Fruit fly (Drosophila melanogaster): ENCODE measurements around the gene CG6511.

dm6 chr3L:8697862-8698261, 23.3 kb upstream of the CG6511 start:
- TF ChIP-seq Sox102F (GFP tag; optimal IDR thresholded peaks at IDR 0.05) (no peak), CG34406 (GFP tag; optimal IDR thresholded peaks at IDR 0.05) (no peak), CG4318 (GFP tag; optimal IDR thresholded peaks at IDR 0.05) (no peak), CG8119 (GFP tag; IDR thresholded peaks at IDR 0.05) (no peak), CG3032 (tag; optimal IDR thresholded peaks at IDR 0.05) (no peak)
